Fruit fly (Drosophila melanogaster) whole organism, embryonic: Measurements from ENCODE around the gene Kaz1-ORFB.
A peak's percentile ranks its signal among the peaks of the same experiment; 100 is the strongest.

Experiments used
- ATbp ChIP-seq: fragments of 200-800 bp; sonication (Bioruptor generic); optimal IDR thresholded peaks from 2 replicates; lab custom pipeline; 2017; ENCODE audit warnings: missing biosample characterization, mild to moderate bottlenecking, missing genetic modification characterization, missing genetic modification reagents
- CG11085 ChIP-seq: fragments of 200-800 bp; sonication (Bioruptor generic); IDR thresholded peaks from 2 replicates; pipeline ENCODE4 v1.3.6; 2022; ENCODE audit warnings: missing biosample characterization, missing genetic modification characterization
- CG12071 ChIP-seq: fragments of 200-800 bp; sonication (Bioruptor generic); optimal IDR thresholded peaks from 3 replicates; lab custom pipeline; 2018; ENCODE audit warnings: missing biosample characterization, mild to moderate bottlenecking, missing genetic modification characterization
- CG15696 ChIP-seq: fragments of 200-800 bp; sonication (Bioruptor generic); optimal IDR thresholded peaks from 2 replicates; lab custom pipeline; 2019; ENCODE audit warnings: missing biosample characterization, mild to moderate bottlenecking, missing genetic modification characterization, moderate library complexity
- CG17186 ChIP-seq: fragments of 200-800 bp; sonication (Bioruptor generic); optimal IDR thresholded peaks from 3 replicates; lab custom pipeline; 2017; ENCODE audit warnings: missing biosample characterization, missing genetic modification reagents, missing genetic modification characterization
- CG18011 ChIP-seq: fragments of 200-800 bp; sonication (Bioruptor generic); optimal IDR thresholded peaks from 2 replicates; lab custom pipeline; 2017; ENCODE audit warnings: missing biosample characterization, missing genetic modification characterization, mild to moderate bottlenecking, moderate library complexity, missing genotype
- CG2120 ChIP-seq: fragments of 200-800 bp; sonication (Bioruptor generic); optimal IDR thresholded peaks from 3 replicates; lab custom pipeline; 2016; ENCODE audit warnings: missing biosample characterization, missing genetic modification characterization
- CG2875 ChIP-seq: fragments of 200-800 bp; sonication (Bioruptor generic); optimal IDR thresholded peaks from 2 replicates; lab custom pipeline; 2017; ENCODE audit warnings: missing biosample characterization, mild to moderate bottlenecking, missing genetic modification characterization, missing genetic modification reagents
- CG2889 ChIP-seq: fragments of 200-800 bp; sonication (Bioruptor generic); IDR thresholded peaks from 3 replicates; pipeline ENCODE4 v1.3.6; 2022; ENCODE audit warnings: missing biosample characterization, missing genetic modification characterization
- CG3847 ChIP-seq: fragments of 200-800 bp; sonication (Bioruptor generic); IDR thresholded peaks from 2 replicates; pipeline ENCODE4 v1.3.6; 2022; ENCODE audit warnings: missing biosample characterization, missing genetic modification characterization
- CG5245 ChIP-seq: fragments of 200-800 bp; sonication (Bioruptor generic); optimal IDR thresholded peaks from 3 replicates; lab custom pipeline; 2016; ENCODE audit warnings: missing biosample characterization, missing genetic modification characterization
- CG8765 ChIP-seq: fragments of 200-800 bp; sonication (Bioruptor generic); IDR thresholded peaks from 2 replicates; pipeline ENCODE4 v1.3.6; 2022; ENCODE audit warnings: missing biosample characterization, missing genetic modification characterization
- Deaf1 ChIP-seq: fragments of 200-800 bp; optimal IDR thresholded peaks from 3 replicates; lab custom pipeline; 2019; ENCODE audit warnings: missing biosample characterization, mild to moderate bottlenecking, missing genetic modification characterization, moderate library complexity
- Dip3 ChIP-seq: fragments of 200-800 bp; sonication (Bioruptor generic); optimal IDR thresholded peaks from 3 replicates; lab custom pipeline; 2016; ENCODE audit warnings: missing biosample characterization, missing genetic modification characterization
- Ets65A ChIP-seq: fragments of 200-800 bp; sonication (Bioruptor generic); peaks from one replicate; lab custom pipeline; 2016; ENCODE audit warnings: missing biosample characterization, missing genetic modification characterization
- Gsc ChIP-seq: fragments of 200-800 bp; sonication (Bioruptor generic); IDR thresholded peaks from 2 replicates; pipeline ENCODE4 v1.3.6; 2022; ENCODE audit warnings: missing biosample characterization, missing genetic modification characterization
- HLH3B ChIP-seq: fragments of 200-800 bp; sonication (Bioruptor generic); IDR thresholded peaks from 2 replicates; pipeline ENCODE4 v1.3.6; 2022; ENCODE audit warnings: missing biosample characterization, missing genetic modification characterization
- Kr ChIP-seq: fragments of 200-800 bp; sonication (Bioruptor generic); optimal IDR thresholded peaks from 2 replicates; lab custom pipeline; 2017; ENCODE audit warnings: missing biosample characterization, mild to moderate bottlenecking, missing genetic modification characterization
- Nf-YA ChIP-seq: fragments of 200-800 bp; sonication (Bioruptor generic); IDR thresholded peaks from 2 replicates; pipeline ENCODE4 v1.3.6; 2022; ENCODE audit warnings: missing biosample characterization, missing genetic modification characterization
- NfI ChIP-seq: fragments of 200-800 bp; sonication (Bioruptor generic); optimal IDR thresholded peaks from 3 replicates; lab custom pipeline; 2018; ENCODE audit warnings: missing biosample characterization, mild to moderate bottlenecking, missing genetic modification characterization, moderate library complexity
- Poxn ChIP-seq: fragments of 200-800 bp; sonication (Bioruptor generic); IDR thresholded peaks from 2 replicates; pipeline ENCODE4 v1.3.6; 2022; ENCODE audit warnings: missing biosample characterization, missing genetic modification characterization
- Sry-δ ChIP-seq: fragments of 200-800 bp; sonication (Bioruptor generic); optimal IDR thresholded peaks from 2 replicates; lab custom pipeline; 2016; ENCODE audit warnings: missing biosample characterization, missing genetic modification characterization
- az2 ChIP-seq: fragments of 200-800 bp; sonication (Bioruptor generic); optimal IDR thresholded peaks from 3 replicates; lab custom pipeline; 2016; ENCODE audit warnings: missing biosample characterization, missing genetic modification characterization
- bbx ChIP-seq: fragments of 200-800 bp; sonication (Bioruptor generic); IDR thresholded peaks from 2 replicates; pipeline ENCODE4 v1.3.6; 2022; ENCODE audit warnings: missing biosample characterization, missing genetic modification characterization; ENCODE audit not compliant: partially characterized antibody
- ci ChIP-seq: fragments of 200-800 bp; sonication (Bioruptor generic); IDR thresholded peaks from 3 replicates; pipeline ENCODE4 v1.3.6; 2022; ENCODE audit warnings: missing biosample characterization, missing genetic modification characterization
- croc ChIP-seq: fragments of 200-800 bp; sonication (Bioruptor generic); conservative IDR thresholded peaks from 3 replicates; pipeline ENCODE4 v1.3.6; 2022; ENCODE audit warnings: missing biosample characterization, missing genetic modification characterization
- dm ChIP-seq: fragments of 200-800 bp; sonication (Bioruptor generic); optimal IDR thresholded peaks from 3 replicates; lab custom pipeline; 2016; ENCODE audit warnings: missing biosample characterization, missing genetic modification characterization
- gce ChIP-seq: fragments of 200-800 bp; sonication (Bioruptor generic); IDR thresholded peaks from 3 replicates; pipeline ENCODE4 v1.3.6; 2022; ENCODE audit warnings: missing biosample characterization, missing genetic modification characterization
- mam ChIP-seq: fragments of 200-800 bp; sonication (Bioruptor generic); optimal IDR thresholded peaks from 3 replicates; lab custom pipeline; 2016; ENCODE audit warnings: missing biosample characterization, missing genetic modification characterization
- otp ChIP-seq: fragments of 200-800 bp; sonication (Bioruptor generic); IDR thresholded peaks from 3 replicates; pipeline ENCODE4, ENCODE4 v1.3.6; 2022; ENCODE audit warnings: missing biosample characterization, missing genetic modification characterization
- peb ChIP-seq: fragments of 200-800 bp; sonication (Bioruptor generic); IDR thresholded peaks from 2 replicates; pipeline ENCODE4 v1.3.6; 2022; ENCODE audit warnings: missing biosample characterization, missing genetic modification characterization
- sd ChIP-seq: fragments of 200-800 bp; sonication (Bioruptor generic); optimal IDR thresholded peaks from 3 replicates; lab custom pipeline; 2018; ENCODE audit warnings: missing biosample characterization, mild to moderate bottlenecking, missing genetic modification characterization, moderate library complexity
- sens-2 ChIP-seq: fragments of 200-800 bp; sonication (Bioruptor generic); IDR thresholded peaks from 2 replicates; pipeline ENCODE4 v1.3.6; 2022; ENCODE audit warnings: missing biosample characterization, missing genetic modification characterization
- sna ChIP-seq: fragments of 200-800 bp; sonication (Bioruptor generic); IDR thresholded peaks from 2 replicates; pipeline ENCODE4 v1.3.6; 2022; ENCODE audit warnings: missing biosample characterization, missing genetic modification characterization; ENCODE audit not compliant: partially characterized antibody
- tll ChIP-seq, 2 experiments: fragments of 200-800 bp in 1 of 2; fragments of >200 bp in 1 of 2; sonication (Bioruptor generic) in 1 of 2; optimal IDR thresholded peaks; 2 replicates each; lab custom pipeline; 2017 to 2019; ENCODE audit warnings: missing biosample characterization in 2 of 2, missing genetic modification characterization in 2 of 2, mild to moderate bottlenecking in 1 of 2, moderate library complexity in 1 of 2
- twi ChIP-seq: fragments of 200-800 bp; optimal IDR thresholded peaks from 2 replicates; lab custom pipeline; 2019; ENCODE audit warnings: missing biosample characterization, mild to moderate bottlenecking, missing genetic modification characterization, moderate library complexity
- unpg ChIP-seq: fragments of 200-800 bp; sonication (Bioruptor generic); optimal IDR thresholded peaks from 3 replicates; lab custom pipeline; 2018; ENCODE audit warnings: missing biosample characterization, mild to moderate bottlenecking, missing genetic modification characterization, moderate library complexity
- zf30C ChIP-seq: fragments of 200-800 bp; sonication (Bioruptor generic); optimal IDR thresholded peaks from 3 replicates; lab custom pipeline; 2018; ENCODE audit warnings: missing biosample characterization, mild to moderate bottlenecking, missing genetic modification characterization

Kaz1-ORFB gene

DNA sequence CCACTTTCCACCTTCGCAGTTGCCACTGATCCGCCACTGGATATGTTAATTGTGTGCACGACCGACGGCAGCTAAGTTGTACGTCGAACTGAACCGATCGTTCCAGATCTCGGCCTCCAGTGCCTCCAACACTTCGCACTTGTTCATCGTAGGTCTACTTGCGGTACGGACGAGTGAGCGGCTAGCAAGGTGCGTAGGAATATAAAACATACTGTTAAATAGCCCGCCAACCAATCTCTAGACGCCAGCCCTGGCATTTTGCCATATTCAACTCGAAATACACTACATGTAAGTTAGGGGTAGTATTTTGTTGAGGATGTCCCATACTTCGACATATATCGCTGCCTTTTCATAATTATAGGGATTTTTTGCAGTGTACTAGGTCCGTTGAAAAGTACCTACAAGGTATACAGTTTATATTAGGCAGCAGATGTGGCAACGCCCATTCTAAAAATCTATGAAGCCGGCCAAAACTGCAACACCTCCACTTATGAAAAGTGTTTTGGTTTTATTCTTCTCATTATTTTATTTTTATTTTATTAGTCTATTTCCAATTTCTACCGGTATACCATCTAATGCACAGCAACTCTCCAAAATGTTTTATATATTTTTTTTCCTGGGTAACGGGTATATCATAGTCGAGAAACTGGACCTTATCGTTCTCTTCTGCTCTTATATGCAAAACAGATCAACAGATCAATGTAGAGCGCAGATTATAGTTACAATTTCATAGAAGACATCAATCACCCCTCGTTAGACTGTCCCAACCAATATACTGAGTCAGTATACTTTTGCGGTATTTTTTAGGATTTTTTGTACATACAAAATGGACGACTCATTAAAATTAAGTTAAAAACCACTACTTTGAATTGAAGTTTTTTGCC is 6.8 kb downstream of the Kaz1-ORFB start, which contains the start of the genes pyx and CG33229 (continued):
- TF ChIP-seq dm (peak; percentile 32), croc (GFP tag; lab: Robert Waterston, UW) (peak; percentile 56; the same call in 1 of the 3 replicates), CG2889 (GFP tag; lab: Robert Waterston, UW) (peak; percentile 60; the same call in 2 of the 3 replicates), mam (GFP tag; lab: Kevin White, UChicago) (peak; percentile 90), gce (GFP tag; lab: Robert Waterston, UW) (peak; percentile 60; the same call in 2 of the 3 replicates), CG12071 (GFP tag; lab: Kevin White, UChicago) (peak; percentile 70), CG2875 (GFP tag; lab: Kevin White, UChicago) (peak; percentile 33), CG2120 (GFP tag; lab: Kevin White, UChicago) (peak; percentile 96), ci (GFP tag; lab: Robert Waterston, UW) (peak; percentile 64), bbx (no peak), Sry-δ (GFP tag; lab: Kevin White, UChicago) (peak; percentile 49), ATbp (GFP tag; lab: Kevin White, UChicago) (peak; percentile 57), CG8765 (GFP tag; lab: Robert Waterston, UW) (peak; percentile 52; the same call in 1 of the 2 replicates), CG17186 (peak; percentile 37), Ets65A (GFP tag; lab: Kevin White, UChicago) (peak; percentile 99), CG15696 (peak; percentile 78), Kr (GFP tag; lab: Kevin White, UChicago) (no peak), az2 (GFP tag; lab: Kevin White, UChicago) (peak; percentile 87), sna (GFP tag; lab: Robert Waterston, UW) (peak; percentile 19; the same call in 1 of the 2 replicates), Dip3 (GFP tag; lab: Kevin White, UChicago) (peak; percentile 87), Nf-YA (no peak; the same call in 1 of the 2 replicates), CG5245 (GFP tag; lab: Kevin White, UChicago) (peak; percentile 41), tll (GFP tag; optimal IDR thresholded peaks at IDR 0.05; lab: Kevin White, UChicago) (no peak), otp (GFP tag; lab: Robert Waterston, UW) (no peak), Deaf1 (tag; lab: Kevin White, UChicago) (peak; percentile 40), sens-2 (GFP tag; lab: Robert Waterston, UW) (peak; percentile 60), CG11085 (GFP tag; lab: Robert Waterston, UW) (peak; percentile 72), peb (peak; percentile 63), NfI (GFP tag; lab: Kevin White, UChicago) (peak; percentile 88), unpg (peak; percentile 74), Gsc (GFP tag; lab: Robert Waterston, UW) (no peak; the same call in 1 of the 2 replicates), CG3847 (GFP tag; lab: Robert Waterston, UW) (peak; percentile 87), HLH3B (GFP tag; lab: Robert Waterston, UW) (peak; percentile 77; the same call in 1 of the 2 replicates), twi (peak; percentile 77), zf30C (GFP tag; lab: Kevin White, UChicago) (peak; percentile 93), CG18011 (peak; percentile 57), Poxn (peak; percentile 40; the same call in 1 of the 2 replicates), sd (peak; percentile 31)
